Fruit fly (Drosophila melanogaster) whole organism, prepupa: ENCODE data around the gene Serinc.

Experiments used
- CG6808 ChIP-seq: fragments of 200-800 bp; sonication (Bioruptor generic); optimal IDR thresholded peaks from 3 replicates; lab custom pipeline; 2017; ENCODE audit warnings: missing biosample characterization, missing genetic modification characterization, mild to moderate bottlenecking, moderate library complexity, missing genetic modification reagents
- CG8632 ChIP-seq: fragments of 200-800 bp; sonication (Bioruptor generic); optimal IDR thresholded peaks from 3 replicates; lab custom pipeline; 2016; ENCODE audit warnings: missing biosample characterization, missing genetic modification characterization
- fd59A ChIP-seq: fragments of 200-800 bp; sonication (Bioruptor generic); optimal IDR thresholded peaks from 2 replicates; lab custom pipeline; 2017; ENCODE audit warnings: missing biosample characterization, mild to moderate bottlenecking, missing genetic modification characterization, missing genetic modification reagents

- TF ChIP-seq CG8632 (GFP tag; lab: Kevin White, UChicago) (no peak), fd59A (no peak), CG6808 (GFP tag; lab: Kevin White, UChicago) (no peak)
These were observed 44.3 kb upstream of the Serinc start, which contains the start of gene CG4842 for dm6 chr3L:16368199-16368598.
